Worm (Caenorhabditis elegans): ENCODE data around the gene spe-51.

Gene spe-51

DNA sequence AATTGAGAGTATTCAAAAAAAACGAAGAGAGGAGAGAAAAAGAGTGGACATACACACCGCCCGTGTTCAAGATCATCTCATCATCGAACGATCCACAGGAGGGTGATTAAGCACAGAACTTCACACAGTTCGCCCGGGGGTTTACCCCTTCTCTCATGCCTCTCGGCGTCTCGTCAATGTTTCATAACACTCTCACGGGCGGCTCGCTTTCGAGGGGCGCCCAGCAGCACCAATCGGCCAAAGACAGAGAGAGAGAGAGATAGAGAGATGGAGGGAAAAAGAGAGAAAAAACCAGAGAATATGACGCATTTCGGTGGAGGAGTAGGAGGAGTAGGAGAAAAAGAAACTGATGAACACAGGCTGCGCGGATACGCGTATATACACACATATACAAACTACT is 12.6 kb downstream of the spe-51 start (continued):
- TF ChIP-seq gei-8 (GFP tag; optimal IDR thresholded peaks at IDR 0.05) (no peak), nhr-111 (GFP tag; optimal IDR thresholded peaks at IDR 0.05) (no peak), mdt-29 (GFP tag; IDR thresholded peaks at IDR 0.05) (no peak), jun-1 (tag; optimal IDR thresholded peaks at IDR 0.05) (no peak), dve-1 (tag; optimal IDR thresholded peaks at IDR 0.05; ENCODE audit: insufficient read depth) (peak; percentile 59), unc-130 (GFP tag; optimal IDR thresholded peaks at IDR 0.05) (no peak), lin-1 (GFP tag; IDR thresholded peaks at IDR 0.05) (peak; percentile 61), zip-2 (tag; optimal IDR thresholded peaks at IDR 0.05) (no peak), F37D6.2 (tag; optimal IDR thresholded peaks at IDR 0.05) (peak; percentile 35), dpl-1 (GFP tag; optimal IDR thresholded peaks at IDR 0.05) (peak; percentile 22), tag-97 (GFP tag; IDR thresholded peaks at IDR 0.05) (no peak), ctbp-1 (GFP tag; IDR thresholded peaks at IDR 0.05) (peak; percentile 62; the same call in 1 of the 2 replicates), cey-2 (tag; optimal IDR thresholded peaks at IDR 0.05; ENCODE audit: borderline replicate concordance, insufficient read depth) (no peak), egl-27 (tag; optimal IDR thresholded peaks at IDR 0.05) (no peak), zfp-3 (GFP tag; conservative IDR thresholded peaks at IDR 0.05) (no peak), saeg-2 (GFP tag; IDR thresholded peaks at IDR 0.05) (no peak), hlh-30 (tag; optimal IDR thresholded peaks at IDR 0.05; ENCODE audit: insufficient read depth) (peak; percentile 48), nhr-48 (tag; optimal IDR thresholded peaks at IDR 0.05) (peak; percentile 30), mxl-2 (GFP tag; conservative IDR thresholded peaks at IDR 0.05) (no peak), sdz-12 (GFP tag; optimal IDR thresholded peaks at IDR 0.05) (no peak), skn-1 (tag; optimal IDR thresholded peaks at IDR 0.05) (no peak), T26A8.4 (GFP tag; IDR thresholded peaks at IDR 0.05) (no peak), aha-1 (tag) (no peak), ceh-32 (tag; optimal IDR thresholded peaks at IDR 0.05; ENCODE audit: poor library complexity) (no peak), arid-1 (GFP tag; conservative IDR thresholded peaks at IDR 0.05) (peak; percentile 43; the same call in 1 of the 2 replicates), php-3 (GFP tag; IDR thresholded peaks at IDR 0.05) (no peak), nhr-28 (tag; optimal IDR thresholded peaks at IDR 0.05) (peak; percentile 86), aly-2 (tag; optimal IDR thresholded peaks at IDR 0.05) (no peak), set-16 (GFP tag; IDR thresholded peaks at IDR 0.05) (peak; percentile 73), mep-1 (tag; optimal IDR thresholded peaks at IDR 0.05) (peak; percentile 86), lin-39 (tag; optimal IDR thresholded peaks at IDR 0.05) (no peak), snpc-1.2 (GFP tag; IDR thresholded peaks at IDR 0.05) (no peak), snpc-4 (tag; optimal IDR thresholded peaks at IDR 0.05) (no peak), ceh-28 (tag; optimal IDR thresholded peaks at IDR 0.05) (no peak), pha-4 (GFP tag; IDR thresholded peaks at IDR 0.05) (0 out of 2 replicates have a peak, but pooled peaks have one; percentile 15), pha-4 (tag; optimal IDR thresholded peaks at IDR 0.05) (no peak), ZK546.5 (tag; optimal IDR thresholded peaks at IDR 0.05) (no peak), daf-19 (GFP tag; conservative IDR thresholded peaks at IDR 0.05) (no peak), dmd-6 (GFP tag; IDR thresholded peaks at IDR 0.05) (peak; percentile 70; the same call in 1 of the 2 replicates), ceh-82 (tag; optimal IDR thresholded peaks at IDR 0.05) (no peak), nhr-25 (tag; optimal IDR thresholded peaks at IDR 0.05; ENCODE audit: borderline replicate concordance, insufficient read depth) (peak; percentile 42), dmd-8 (GFP tag; IDR thresholded peaks at IDR 0.05) (no peak), nhr-11 (tag; optimal IDR thresholded peaks at IDR 0.05) (peak; percentile 62), lin-13 (GFP tag; optimal IDR thresholded peaks at IDR 0.05) (peak; percentile 68), unc-39 (tag; optimal IDR thresholded peaks at IDR 0.05) (no peak), zip-11 (GFP tag; IDR thresholded peaks at IDR 0.05) (no peak), nhr-42 (GFP tag; IDR thresholded peaks at IDR 0.05) (0 out of 2 replicates have a peak, but pooled peaks have one; percentile 48), Y48G9A.11 (GFP tag; IDR thresholded peaks at IDR 0.05) (no peak), vab-7 (GFP tag; IDR thresholded peaks at IDR 0.05) (no peak), F26F4.8 (GFP tag; conservative IDR thresholded peaks at IDR 0.05) (no peak), tra-1 (GFP tag; IDR thresholded peaks at IDR 0.05) (no peak), spr-1 (tag; optimal IDR thresholded peaks at IDR 0.05) (no peak)
